Fruit fly (Drosophila melanogaster) whole organism, wandering third instar larva: ENCODE results near the gene Irp-1A.

ENCODE experiments used
- Hnf4 ChIP-seq: fragments of 200-800 bp; sonication (Bioruptor generic); optimal IDR thresholded peaks from 2 replicates; lab custom pipeline; 2016; ENCODE audit warnings: missing biosample characterization, mild to moderate bottlenecking, missing genetic modification characterization
- dmrt93B ChIP-seq: fragments of 200-800 bp; sonication (Bioruptor generic); optimal IDR thresholded peaks from 2 replicates; lab custom pipeline; 2018; ENCODE audit warnings: missing biosample characterization, mild to moderate bottlenecking, missing genetic modification characterization
- pan ChIP-seq: fragments of >200 bp; optimal IDR thresholded peaks from 2 replicates; lab custom pipeline; 2017
- usp ChIP-seq: fragments of >200 bp; optimal IDR thresholded peaks from 2 replicates; lab custom pipeline; 2017; ENCODE audit warnings: missing biosample characterization, missing genetic modification characterization

- no peak for TF ChIP-seq dmrt93B (GFP tag; lab: Kevin White, UChicago)
- TF ChIP-seq pan (lab: Kevin White, UChicago), result no peak
- TF ChIP-seq usp (GFP tag; lab: Kevin White, UChicago), result no peak
- TF ChIP-seq Hnf4 (GFP tag; lab: Kevin White, UChicago), result no peak
Measured at dm6 chr3R:22766072-22766471, 41.7 kb upstream of the Irp-1A start, which contains the start of gene Nepl15.
